Worm (Caenorhabditis elegans): ENCODE results near the gene nmt-1.

nmt-1 gene

DNA sequence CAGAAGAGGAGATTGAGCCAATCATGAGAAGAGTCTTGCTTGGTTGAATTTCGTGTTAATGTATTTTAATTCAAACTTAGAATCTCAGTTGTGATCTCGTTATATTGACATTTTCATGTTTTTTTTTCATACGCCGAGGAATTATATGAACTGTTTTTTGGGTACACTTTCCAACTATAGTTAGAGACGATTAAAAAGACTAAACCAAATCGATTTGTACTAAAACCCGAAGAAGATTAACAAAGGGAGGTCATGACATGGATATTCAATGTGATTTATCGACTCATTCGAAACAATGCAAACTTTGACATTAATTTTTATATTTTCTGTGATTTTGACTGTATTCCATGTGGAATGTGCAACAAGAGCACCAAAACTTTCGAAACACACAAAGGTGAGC lies 31.8 kb upstream of the nmt-1 start, which contains the start of gene Y42G9A.2:
Gene Y42G9A.2, plus strand, starts transcription at position 284 of the 400 bp plus-strand sequence.
- TF ChIP-seq nhr-28 (tag; optimal IDR thresholded peaks at IDR 0.05) (no peak), nhr-76 (tag; optimal IDR thresholded peaks at IDR 0.05) (no peak), ceh-83 (GFP tag; optimal IDR thresholded peaks at IDR 0.05) (no peak), lin-13 (tag; optimal IDR thresholded peaks at IDR 0.05) (no peak), snpc-4 (tag; optimal IDR thresholded peaks at IDR 0.05) (no peak)

DNA sequence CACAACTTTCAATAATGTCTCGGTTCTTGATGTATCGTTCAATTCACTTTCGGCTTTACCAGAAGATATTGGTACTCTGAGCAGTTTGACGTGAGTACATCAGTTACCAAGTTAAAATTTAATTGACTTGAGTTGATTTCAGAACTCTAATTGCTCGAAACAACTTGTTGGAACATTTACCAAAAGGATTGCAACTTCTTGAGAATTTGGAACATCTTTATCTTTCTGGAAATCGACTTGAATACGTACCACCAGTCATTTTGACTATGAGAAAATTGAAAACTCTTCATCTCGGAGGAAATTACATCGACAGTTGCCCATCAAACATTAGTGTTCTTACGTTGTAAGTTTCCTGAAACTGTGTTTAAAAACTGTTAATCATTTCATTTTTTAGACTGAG lies 30.7 kb upstream of the nmt-1 start:
- TF ChIP-seq tbx-8 (GFP tag; optimal IDR thresholded peaks at IDR 0.05) (no peak), mep-1 (tag; optimal IDR thresholded peaks at IDR 0.05) (no peak), lin-32 (GFP tag; optimal IDR thresholded peaks at IDR 0.05) (no peak), mab-5 (tag; optimal IDR thresholded peaks at IDR 0.05) (no peak), lsy-2 (tag; optimal IDR thresholded peaks at IDR 0.05) (no peak), unc-62 (GFP tag; optimal IDR thresholded peaks at IDR 0.05) (no peak), elt-1 (tag; optimal IDR thresholded peaks at IDR 0.05; ENCODE audit: borderline replicate concordance, insufficient read depth) (no peak), M03D4.4 (tag; optimal IDR thresholded peaks at IDR 0.05) (no peak), unc-39 (tag; optimal IDR thresholded peaks at IDR 0.05) (no peak), ztf-11 (tag; optimal IDR thresholded peaks at IDR 0.05) (no peak), ceh-43 (GFP tag; optimal IDR thresholded peaks at IDR 0.05) (no peak), nhr-76 (tag; optimal IDR thresholded peaks at IDR 0.05) (no peak), nhr-12 (tag; optimal IDR thresholded peaks at IDR 0.05) (no peak), cnd-1 (tag; optimal IDR thresholded peaks at IDR 0.05) (no peak), ham-2 (GFP tag; optimal IDR thresholded peaks at IDR 0.05) (no peak)

DNA sequence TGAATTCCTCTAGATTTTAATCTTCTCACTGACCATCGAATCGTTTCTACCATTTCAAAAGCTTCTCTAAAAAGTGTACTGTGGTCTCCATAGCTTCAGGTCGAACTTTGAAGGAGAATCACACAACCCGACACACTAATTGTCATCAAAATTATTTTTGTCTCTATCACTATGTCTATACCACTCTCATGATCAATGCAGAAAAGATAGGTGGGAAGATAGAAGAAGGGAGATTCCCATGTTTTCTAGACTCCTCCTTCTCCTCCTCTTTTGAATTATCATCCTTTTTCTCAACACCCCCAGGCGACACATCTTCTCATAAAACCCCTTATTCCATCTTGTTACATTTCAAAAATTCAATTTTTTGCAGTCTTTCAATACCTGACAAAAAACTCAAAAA lies 29.8 kb upstream of the nmt-1 start, which contains the start of gene Y42G9A.3:
Gene Y42G9A.3, plus strand, starts transcription at position 363 of the 400 bp plus-strand sequence.
- TF ChIP-seq elt-3 (tag; optimal IDR thresholded peaks at IDR 0.05) (no peak), unc-120 (tag; optimal IDR thresholded peaks at IDR 0.05; ENCODE audit: poor library complexity, severe bottlenecking) (no peak), snpc-4 (tag; optimal IDR thresholded peaks at IDR 0.05) (no peak), ceh-83 (GFP tag; optimal IDR thresholded peaks at IDR 0.05) (no peak), drap-1 (GFP tag; optimal IDR thresholded peaks at IDR 0.05) (no peak), elt-1 (tag; optimal IDR thresholded peaks at IDR 0.05; ENCODE audit: borderline replicate concordance, insufficient read depth) (no peak), unc-62 (GFP tag; optimal IDR thresholded peaks at IDR 0.05) (no peak), lsy-2 (tag; optimal IDR thresholded peaks at IDR 0.05) (no peak), nhr-237 (tag; optimal IDR thresholded peaks at IDR 0.05) (no peak), lin-13 (tag; optimal IDR thresholded peaks at IDR 0.05) (no peak), ces-1 (GFP tag; optimal IDR thresholded peaks at IDR 0.05) (no peak), ceh-39 (tag; optimal IDR thresholded peaks at IDR 0.05) (no peak)

DNA sequence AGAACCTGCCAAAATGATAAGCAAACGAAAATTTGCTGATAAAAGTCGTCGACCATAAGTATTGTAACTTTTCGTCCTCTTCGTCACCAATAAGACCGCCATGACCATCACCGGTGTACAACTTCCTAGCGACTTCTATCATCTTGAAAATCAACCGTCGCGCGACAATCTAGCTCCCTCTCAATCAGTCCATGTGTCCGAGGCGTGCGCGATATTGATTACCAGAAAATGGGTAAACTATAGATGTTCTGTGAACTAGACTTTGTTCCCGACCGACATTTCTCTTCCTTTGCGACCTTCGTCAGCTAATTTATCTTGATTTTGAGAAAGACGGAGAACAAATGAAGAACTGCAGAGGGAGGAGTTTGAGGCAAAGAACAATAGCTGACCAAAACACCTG lies 29.2 kb upstream of the nmt-1 start:
- TF ChIP-seq blmp-1 (tag; optimal IDR thresholded peaks at IDR 0.05), result no peak
- no peak for TF ChIP-seq nhr-237 (tag; optimal IDR thresholded peaks at IDR 0.05)
- no peak for TF ChIP-seq unc-120 (tag; optimal IDR thresholded peaks at IDR 0.05; ENCODE audit: poor library complexity, severe bottlenecking)
- no peak for TF ChIP-seq tbx-8 (GFP tag; optimal IDR thresholded peaks at IDR 0.05)
- TF ChIP-seq sem-2 (GFP tag; optimal IDR thresholded peaks at IDR 0.05), result no peak
- no peak for TF ChIP-seq flh-1 (GFP tag; optimal IDR thresholded peaks at IDR 0.05)
- TF ChIP-seq cnd-1 (tag; optimal IDR thresholded peaks at IDR 0.05), result no peak
- TF ChIP-seq nhr-76 (tag; optimal IDR thresholded peaks at IDR 0.05), result no peak
- TF ChIP-seq mep-1 (tag; optimal IDR thresholded peaks at IDR 0.05), result no peak
- no peak for TF ChIP-seq unc-62 (GFP tag; optimal IDR thresholded peaks at IDR 0.05)
- no peak for TF ChIP-seq ceh-83 (GFP tag; optimal IDR thresholded peaks at IDR 0.05)
- TF ChIP-seq nhr-2 (tag; optimal IDR thresholded peaks at IDR 0.05), result no peak
- no peak for TF ChIP-seq sptf-1 (tag; optimal IDR thresholded peaks at IDR 0.05)
- TF ChIP-seq lsy-2 (tag; optimal IDR thresholded peaks at IDR 0.05), result no peak
- TF ChIP-seq bed-3 (GFP tag; optimal IDR thresholded peaks at IDR 0.05), result no peak
- TF ChIP-seq ceh-39 (tag; optimal IDR thresholded peaks at IDR 0.05), result no peak
- TF ChIP-seq drap-1 (GFP tag; optimal IDR thresholded peaks at IDR 0.05), result no peak
- no peak for TF ChIP-seq M03D4.4 (tag; optimal IDR thresholded peaks at IDR 0.05)
- no peak for TF ChIP-seq lin-32 (GFP tag; optimal IDR thresholded peaks at IDR 0.05)
- no peak for TF ChIP-seq nhr-28 (tag; optimal IDR thresholded peaks at IDR 0.05)

DNA sequence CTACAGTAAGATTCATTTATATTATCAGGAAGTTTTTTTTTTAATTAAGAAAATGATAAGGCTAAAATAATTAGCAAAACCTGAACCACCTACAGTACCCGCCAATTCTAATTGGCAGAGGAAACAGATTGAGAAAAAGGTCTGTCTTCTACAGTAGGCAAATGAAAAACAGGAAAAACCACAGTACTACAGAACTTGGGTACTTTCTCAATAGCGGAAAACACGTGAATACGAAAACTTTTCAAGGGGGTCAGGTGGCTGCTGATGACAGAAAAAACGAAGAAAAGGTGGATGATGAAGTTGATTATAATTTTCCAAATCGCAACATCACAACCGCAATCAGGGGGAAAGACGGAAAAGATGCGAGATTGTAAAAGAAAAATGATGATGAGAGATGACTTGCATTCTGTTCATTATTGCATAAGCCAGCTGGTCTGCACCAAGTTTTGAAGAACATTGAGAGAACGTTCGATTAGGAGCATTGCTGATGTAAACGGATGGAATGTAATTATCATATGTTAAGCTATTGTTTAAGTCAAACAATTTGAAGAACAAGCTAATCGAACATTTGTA lies 28.3 kb upstream of the nmt-1 start:
- no peak for TF ChIP-seq mls-2 (tag; optimal IDR thresholded peaks at IDR 0.05)
- no peak for TF ChIP-seq ceh-39 (tag; optimal IDR thresholded peaks at IDR 0.05)
- no peak for TF ChIP-seq elt-1 (tag; optimal IDR thresholded peaks at IDR 0.05; ENCODE audit: borderline replicate concordance, insufficient read depth)
- TF ChIP-seq drap-1 (GFP tag; optimal IDR thresholded peaks at IDR 0.05), result no peak
- TF ChIP-seq sem-2 (GFP tag; optimal IDR thresholded peaks at IDR 0.05), result no peak
- no peak for TF ChIP-seq hlh-1 (tag; optimal IDR thresholded peaks at IDR 0.05)
- TF ChIP-seq nhr-28 (tag; optimal IDR thresholded peaks at IDR 0.05), result no peak
- no peak for TF ChIP-seq ham-2 (GFP tag; optimal IDR thresholded peaks at IDR 0.05)
- no peak for TF ChIP-seq pha-4 (tag; optimal IDR thresholded peaks at IDR 0.05)
- no peak for TF ChIP-seq ztf-11 (tag; optimal IDR thresholded peaks at IDR 0.05)
